Fruit fly (Drosophila melanogaster) whole organism, prepupa: Measurements from ENCODE around the gene Tsp97E.

Experiments used
- CG10631 ChIP-seq: fragments of 200-800 bp; sonication (Bioruptor generic); optimal IDR thresholded peaks from 2 replicates; lab custom pipeline; 2016; ENCODE audit warnings: missing biosample characterization, missing genetic modification characterization
- CG11294 ChIP-seq: fragments of 200-800 bp; sonication (Bioruptor generic); IDR thresholded peaks from 2 replicates; pipeline ENCODE4 v1.3.6; 2022; ENCODE audit warnings: missing biosample characterization, missing genetic modification characterization
- CG11902 ChIP-seq: fragments of 200-800 bp; sonication (Bioruptor generic); optimal IDR thresholded peaks from 3 replicates; lab custom pipeline; 2016; ENCODE audit warnings: missing biosample characterization, missing genetic modification characterization
- CG1621 ChIP-seq: fragments of 200-800 bp; sonication (Bioruptor generic); optimal IDR thresholded peaks from 3 replicates; lab custom pipeline; 2018; ENCODE audit warnings: missing biosample characterization, mild to moderate bottlenecking, missing genetic modification characterization
- CG16779 ChIP-seq: fragments of 200-800 bp; sonication (Bioruptor generic); optimal IDR thresholded peaks from 3 replicates; lab custom pipeline; 2017; ENCODE audit warnings: missing biosample characterization, mild to moderate bottlenecking, missing genetic modification characterization
- CG3032 ChIP-seq: fragments of 200-800 bp; optimal IDR thresholded peaks from 2 replicates; lab custom pipeline; 2019; ENCODE audit warnings: missing biosample characterization, mild to moderate bottlenecking, missing genetic modification characterization, moderate library complexity
- CG31627 ChIP-seq: fragments of 200-800 bp; sonication (Bioruptor generic); optimal IDR thresholded peaks from 3 replicates; lab custom pipeline; 2016; ENCODE audit warnings: missing biosample characterization, missing genetic modification characterization
- CG32006 ChIP-seq: fragments of 200-800 bp; sonication (Bioruptor generic); optimal IDR thresholded peaks from 3 replicates; lab custom pipeline; 2017; ENCODE audit warnings: missing biosample characterization, mild to moderate bottlenecking, missing genetic modification characterization
- CG34406 ChIP-seq: fragments of 200-800 bp; sonication (Bioruptor generic); optimal IDR thresholded peaks from 3 replicates; lab custom pipeline; 2016; ENCODE audit warnings: missing biosample characterization, missing genetic modification characterization
- CG4318 ChIP-seq: fragments of 200-800 bp; sonication (Bioruptor generic); optimal IDR thresholded peaks from 3 replicates; lab custom pipeline; 2017; ENCODE audit warnings: missing biosample characterization, mild to moderate bottlenecking, missing genetic modification characterization
- CG6163 ChIP-seq: fragments of 200-800 bp; sonication (Bioruptor generic); IDR thresholded peaks from 3 replicates; pipeline ENCODE4 v1.3.6; 2022; ENCODE audit warnings: missing biosample characterization, missing genetic modification characterization
- CG6276 ChIP-seq: fragments of 200-800 bp; sonication (Bioruptor generic); optimal IDR thresholded peaks from 2 replicates; lab custom pipeline; 2017; ENCODE audit warnings: missing biosample characterization, mild to moderate bottlenecking, missing genetic modification characterization
- CG6792 ChIP-seq: fragments of 200-800 bp; sonication (Bioruptor generic); optimal IDR thresholded peaks from 3 replicates; lab custom pipeline; 2016; ENCODE audit warnings: missing biosample characterization, missing genetic modification characterization
- CG6808 ChIP-seq: fragments of 200-800 bp; sonication (Bioruptor generic); optimal IDR thresholded peaks from 3 replicates; lab custom pipeline; 2017; ENCODE audit warnings: missing biosample characterization, missing genetic modification characterization, mild to moderate bottlenecking, moderate library complexity, missing genetic modification reagents
- CG6854 ChIP-seq: fragments of 200-800 bp; sonication (Bioruptor generic); optimal IDR thresholded peaks from 2 replicates; lab custom pipeline; 2017; ENCODE audit warnings: missing biosample characterization, mild to moderate bottlenecking, missing genetic modification characterization
- CG7368 ChIP-seq: fragments of 200-800 bp; sonication (Bioruptor generic); optimal IDR thresholded peaks from 3 replicates; lab custom pipeline; 2016; ENCODE audit warnings: missing biosample characterization, missing genetic modification characterization
- CG8119 ChIP-seq: fragments of 200-800 bp; sonication (Bioruptor generic); IDR thresholded peaks from 3 replicates; pipeline ENCODE4 v1.3.6; 2022; ENCODE audit warnings: missing biosample characterization, missing genetic modification characterization
- CG8319 ChIP-seq: fragments of 200-800 bp; sonication (Bioruptor generic); optimal IDR thresholded peaks from 3 replicates; lab custom pipeline; 2016; ENCODE audit warnings: missing biosample characterization, missing genetic modification characterization
- CG8632 ChIP-seq: fragments of 200-800 bp; sonication (Bioruptor generic); optimal IDR thresholded peaks from 3 replicates; lab custom pipeline; 2016; ENCODE audit warnings: missing biosample characterization, missing genetic modification characterization
- CG9139 ChIP-seq: fragments of 200-800 bp; sonication (Bioruptor generic); optimal IDR thresholded peaks from 3 replicates; lab custom pipeline; 2017; ENCODE audit warnings: missing biosample characterization, mild to moderate bottlenecking, missing genetic modification characterization
- Eip75B ChIP-seq: fragments of 200-800 bp; sonication (Bioruptor generic); optimal IDR thresholded peaks from 3 replicates; lab custom pipeline; 2016; ENCODE audit warnings: missing biosample characterization, missing genetic modification characterization
- Eip78C ChIP-seq: fragments of 200-800 bp; sonication (Bioruptor generic); peaks from one replicate; lab custom pipeline; 2016; ENCODE audit warnings: missing biosample characterization, missing genetic modification characterization
- Ets21C ChIP-seq: fragments of 200-800 bp; sonication (Bioruptor generic); optimal IDR thresholded peaks from 3 replicates; lab custom pipeline; 2016; ENCODE audit warnings: missing biosample characterization, missing genetic modification characterization
- Gug ChIP-seq: fragments of 200-800 bp; sonication (Bioruptor generic); IDR thresholded peaks from 2 replicates; pipeline ENCODE4 v1.3.6; 2022; ENCODE audit warnings: missing biosample characterization, missing genetic modification characterization
- Hr38 ChIP-seq: sonication (Bioruptor generic); optimal IDR thresholded peaks from 2 replicates; lab custom pipeline; 2016; ENCODE audit warnings: missing biosample characterization, missing genetic modification characterization
- Hr4 ChIP-seq: fragments of 200-800 bp; sonication (Bioruptor generic); optimal IDR thresholded peaks from 3 replicates; lab custom pipeline; 2016; ENCODE audit warnings: missing biosample characterization, missing genetic modification characterization
- OdsH ChIP-seq: fragments of 200-800 bp; sonication (Bioruptor generic); optimal IDR thresholded peaks from 3 replicates; lab custom pipeline; 2016; ENCODE audit warnings: missing biosample characterization, missing genetic modification characterization
- Smox ChIP-seq: fragments of 200-800 bp; sonication (Bioruptor generic); optimal IDR thresholded peaks from 3 replicates; lab custom pipeline; 2016; ENCODE audit warnings: missing biosample characterization, missing genetic modification characterization
- Sox102F ChIP-seq: fragments of 200-800 bp; sonication (Bioruptor generic); optimal IDR thresholded peaks from 2 replicates; lab custom pipeline; 2016; ENCODE audit warnings: missing biosample characterization, mild to moderate bottlenecking, missing genetic modification characterization
- Sox14 ChIP-seq: fragments of 200-800 bp; sonication (Bioruptor generic); optimal IDR thresholded peaks from 3 replicates; lab custom pipeline; 2016; ENCODE audit warnings: missing biosample characterization, missing genetic modification characterization
- Sox15 ChIP-seq: fragments of 200-800 bp; sonication (Bioruptor generic); optimal IDR thresholded peaks from 3 replicates; lab custom pipeline; 2016; ENCODE audit warnings: missing biosample characterization, missing genetic modification characterization
- achi ChIP-seq: fragments of 200-800 bp; sonication (Bioruptor generic); optimal IDR thresholded peaks from 3 replicates; lab custom pipeline; 2016; ENCODE audit warnings: missing biosample characterization, missing genetic modification characterization
- acj6 ChIP-seq: fragments of 200-800 bp; sonication (Bioruptor generic); optimal IDR thresholded peaks from 3 replicates; lab custom pipeline; 2016; ENCODE audit warnings: missing biosample characterization, missing genetic modification characterization
- dac ChIP-seq: fragments of 200-800 bp; sonication (Bioruptor generic); optimal IDR thresholded peaks from 2 replicates; lab custom pipeline; 2017; ENCODE audit warnings: missing biosample characterization, mild to moderate bottlenecking, missing genetic modification characterization
- dsx ChIP-seq: fragments of 200-800 bp; optimal IDR thresholded peaks from 3 replicates; lab custom pipeline; 2019; ENCODE audit warnings: missing biosample characterization, mild to moderate bottlenecking, missing genetic modification characterization, moderate library complexity; ENCODE audit not compliant: poor library complexity, severe bottlenecking
- eg ChIP-seq: fragments of 200-800 bp; sonication (Bioruptor generic); IDR thresholded peaks from 3 replicates; pipeline ENCODE4 v1.3.6; 2022; ENCODE audit warnings: missing biosample characterization, missing genetic modification characterization
- esn ChIP-seq: fragments of 200-800 bp; sonication (Bioruptor generic); optimal IDR thresholded peaks from 2 replicates; lab custom pipeline; 2016; ENCODE audit warnings: missing biosample characterization, mild to moderate bottlenecking, missing genetic modification characterization, moderate library complexity
- net ChIP-seq: fragments of 200-800 bp; sonication (Bioruptor generic); optimal IDR thresholded peaks from 3 replicates; lab custom pipeline; 2016; ENCODE audit warnings: missing biosample characterization, missing genetic modification characterization
- pdm3 ChIP-seq: fragments of 200-800 bp; sonication (Bioruptor generic); optimal IDR thresholded peaks from 3 replicates; lab custom pipeline; 2016; ENCODE audit warnings: missing biosample characterization, missing genetic modification characterization
- salr ChIP-seq, 2 experiments: fragments of 200-800 bp; sonication (Bioruptor generic); optimal IDR thresholded peaks; 3 replicates each; lab custom pipeline; 2016 to 2018; ENCODE audit warnings: missing biosample characterization in 2 of 2, missing genetic modification characterization in 2 of 2, mild to moderate bottlenecking in 1 of 2
- ss ChIP-seq, 2 experiments: fragments of 200-800 bp; sonication (Bioruptor generic); optimal IDR thresholded peaks; 2 replicates in 1 of 2; 3 replicates in 1 of 2; lab custom pipeline; 2017 to 2018; ENCODE audit warnings: mild to moderate bottlenecking in 2 of 2, missing biosample characterization in 2 of 2, missing genetic modification characterization in 2 of 2, moderate library complexity in 1 of 2
- topi ChIP-seq: fragments of 200-800 bp; sonication (Bioruptor generic); optimal IDR thresholded peaks from 3 replicates; lab custom pipeline; 2016; ENCODE audit warnings: missing biosample characterization, missing genetic modification characterization

The Tsp97E gene

DNA sequence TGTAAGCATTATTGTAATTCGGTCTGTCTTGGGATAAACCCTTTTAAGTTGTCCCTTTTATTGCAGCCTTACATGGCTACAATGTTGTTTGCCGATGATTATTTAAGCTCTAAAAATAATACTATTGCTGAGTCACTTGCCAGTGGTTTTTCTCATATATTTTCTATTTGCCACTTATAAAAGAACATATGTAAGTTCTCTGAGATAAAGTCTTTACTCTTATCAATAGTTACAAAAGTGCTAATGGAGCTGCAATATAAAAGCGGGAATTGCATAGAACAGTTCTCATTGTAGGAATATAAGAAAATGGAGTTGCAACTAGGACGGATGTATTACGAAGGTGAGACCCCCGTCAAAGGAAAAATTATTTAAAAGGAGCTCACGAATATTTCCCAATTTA lies 34.8 kb upstream of the Tsp97E start, which contains the start of gene CG31077:
Gene CG31077 (plus strand): TSS at position 301 of the 400 bp plus-strand sequence.
- TF ChIP-seq CG6163 (GFP tag; lab: Robert Waterston, UW) (no peak), CG6276 (GFP tag; lab: Kevin White, UChicago) (no peak), Sox15 (GFP tag; lab: Kevin White, UChicago) (no peak), CG7368 (no peak), topi (GFP tag; lab: Kevin White, UChicago) (no peak), dac (no peak), net (GFP tag; lab: Kevin White, UChicago) (no peak), CG34406 (GFP tag; lab: Kevin White, UChicago) (no peak), CG9139 (no peak), Eip78C (no peak), salr (GFP tag; optimal IDR thresholded peaks at IDR 0.05; lab: Kevin White, UChicago) (no peak), CG1621 (tag; lab: Kevin White, UChicago) (no peak), CG4318 (GFP tag; lab: Kevin White, UChicago) (no peak), CG3032 (no peak), CG8319 (no peak), Hr38 (no peak), CG11294 (no peak), Eip75B (no peak), OdsH (GFP tag; lab: Kevin White, UChicago) (no peak)
- TF ChIP-seq, all 60 proteins: peak for 0

DNA sequence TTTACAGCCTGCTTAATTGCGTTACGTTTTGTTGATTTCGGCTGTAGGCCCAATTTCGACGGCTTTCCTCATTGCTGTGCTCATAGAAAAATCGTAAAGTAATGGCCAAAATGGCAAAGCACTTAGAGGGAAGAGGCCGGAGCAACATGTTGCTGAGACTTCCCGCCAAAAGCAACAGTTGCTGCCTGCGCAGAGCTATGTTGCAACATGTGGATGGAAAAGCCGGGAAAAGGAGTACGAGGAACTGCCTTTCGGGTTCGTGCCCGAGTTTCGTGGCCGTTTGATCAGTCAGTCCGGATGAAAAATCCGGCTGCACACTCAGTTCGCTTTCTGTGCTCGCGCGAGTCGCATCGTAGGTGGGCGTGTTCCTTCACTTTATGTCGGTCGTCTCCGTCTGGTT lies 32.0 kb upstream of the Tsp97E start, which contains the start of gene RYa-R:
Gene RYa-R (plus strand): TSS at position 339 of the 400 bp plus-strand sequence.
- no peak for TF ChIP-seq CG6792 (GFP tag; lab: Kevin White, UChicago)

DNA sequence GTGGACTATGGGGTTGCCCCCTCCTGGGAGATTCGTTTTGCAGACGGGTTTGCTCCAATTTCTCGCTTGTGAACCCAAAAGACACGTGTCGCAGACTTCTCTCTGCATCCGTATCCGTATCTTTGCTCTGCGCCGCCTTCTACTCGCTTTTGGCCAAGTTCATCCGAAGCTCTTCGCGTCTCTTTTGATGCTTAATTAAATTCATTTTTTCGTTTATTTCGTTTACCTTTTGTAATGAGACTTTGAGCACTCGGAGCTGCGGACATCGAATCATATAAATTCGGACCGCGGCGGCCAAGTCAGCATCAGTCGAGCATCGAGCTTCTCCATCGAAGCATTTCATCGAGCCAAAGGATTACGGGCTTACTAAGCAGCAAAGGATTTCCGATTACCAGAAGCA lies 29.9 kb upstream of the Tsp97E start, which contains the start of gene TwdlC:
Gene TwdlC (plus strand): TSS at position 301 of the 400 bp plus-strand sequence.
- no peak for TF ChIP-seq Sox14 (GFP tag; lab: Kevin White, UChicago)
- TF ChIP-seq CG16779 (tag; lab: Kevin White, UChicago), result no peak
- no peak for TF ChIP-seq Gug
- no peak for TF ChIP-seq Hr4 (GFP tag; lab: Kevin White, UChicago)
- TF ChIP-seq net (GFP tag; lab: Kevin White, UChicago), result no peak

DNA sequence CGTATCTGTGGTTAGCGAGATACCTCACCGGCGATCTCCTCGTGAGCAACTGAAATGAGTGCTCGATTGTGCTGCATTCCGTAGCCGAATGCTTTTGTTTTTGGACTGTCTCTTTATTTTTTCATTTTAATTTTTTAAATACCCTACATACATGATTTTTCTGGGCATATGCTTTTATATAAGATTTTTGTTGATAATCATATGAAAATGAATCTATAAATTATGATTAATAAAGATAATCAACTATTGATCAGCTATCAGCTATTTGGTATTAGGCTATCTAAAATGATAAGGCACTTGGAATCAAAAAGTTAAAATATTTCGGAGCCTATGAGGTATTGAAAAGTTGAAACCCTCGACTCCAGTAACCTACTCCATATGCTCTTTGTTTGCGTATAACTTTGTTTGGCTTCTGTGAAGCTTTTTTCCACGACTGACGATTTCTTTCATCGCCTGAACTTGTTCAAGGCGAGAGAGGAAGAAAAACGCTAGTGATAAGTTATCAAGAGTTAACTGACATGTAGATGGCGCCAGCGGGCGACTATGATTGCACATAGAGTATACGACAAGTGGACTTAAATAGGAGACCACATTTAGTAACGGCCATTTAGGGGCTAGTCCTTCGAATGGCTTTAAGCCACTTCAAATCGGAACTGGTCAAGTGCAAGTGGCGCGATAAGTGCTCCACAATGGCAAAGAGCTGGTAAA lies 25.3 kb upstream of the Tsp97E start, which contains the start of gene CG31076:
Gene CG31076 (minus strand): TSS at position 51 of the 708 bp plus-strand sequence.
- TF ChIP-seq CG11294, result no peak
- TF ChIP-seq CG6792 (GFP tag; lab: Kevin White, UChicago), result peak; percentile 60
- no peak for TF ChIP-seq dac
- TF ChIP-seq Sox102F, result peak; percentile 68
- no peak for TF ChIP-seq CG4318 (GFP tag; lab: Kevin White, UChicago)
- peak; percentile 34 for TF ChIP-seq Ets21C (GFP tag; lab: Kevin White, UChicago)
- peak; percentile 65 for TF ChIP-seq CG6276 (GFP tag; lab: Kevin White, UChicago)
- peak; percentile 60 for TF ChIP-seq Smox (GFP tag; lab: Kevin White, UChicago)
- peak; percentile 44 for TF ChIP-seq CG6808 (GFP tag; lab: Kevin White, UChicago)
- TF ChIP-seq CG6163 (GFP tag; lab: Robert Waterston, UW), result no peak
- TF ChIP-seq achi (GFP tag; lab: Kevin White, UChicago), result peak; percentile 65
- no peak for TF ChIP-seq salr (GFP tag; optimal IDR thresholded peaks at IDR 0.05; lab: Kevin White, UChicago)
- TF ChIP-seq CG9139, result no peak
- peak; percentile 32 for TF ChIP-seq CG10631
- TF ChIP-seq Eip75B, result peak; percentile 72
- peak; percentile 24 for TF ChIP-seq acj6 (GFP tag; lab: Kevin White, UChicago)
- peak; percentile 33 for TF ChIP-seq CG8632 (GFP tag; lab: Kevin White, UChicago)
- peak; percentile 45 for TF ChIP-seq CG8319
- peak; percentile 43 for TF ChIP-seq pdm3 (GFP tag; lab: Kevin White, UChicago)
- 0 out of 3 replicates have a peak, but pooled peaks have one; percentile 38 for TF ChIP-seq eg (GFP tag; lab: Robert Waterston, UW)
- TF ChIP-seq dsx (GFP tag; lab: Kevin White, UChicago), result peak; percentile 67
- TF ChIP-seq CG11902, result peak; percentile 57
- no peak for TF ChIP-seq CG6854 (GFP tag; lab: Kevin White, UChicago)
- TF ChIP-seq CG7368, result peak; percentile 65
- TF ChIP-seq Gug, result no peak
- TF ChIP-seq CG31627, result peak; percentile 56
- TF ChIP-seq CG34406 (GFP tag; lab: Kevin White, UChicago), result peak; percentile 42
- TF ChIP-seq CG8119 (GFP tag; lab: Robert Waterston, UW), result peak; percentile 34; the same call in 1 of the 3 replicates
- TF ChIP-seq ss (GFP tag; optimal IDR thresholded peaks at IDR 0.05; lab: Kevin White, UChicago), result peak; percentile 15 to 57
- peak; percentile 77 for TF ChIP-seq Sox14 (GFP tag; lab: Kevin White, UChicago)
- peak; percentile 9 for TF ChIP-seq CG32006
- TF ChIP-seq CG3032, result peak; percentile 53
- no peak for TF ChIP-seq CG1621 (tag; lab: Kevin White, UChicago)
- TF ChIP-seq esn, result peak; percentile 81
